Fruit fly (Drosophila melanogaster) whole organism, adult: Measurements from ENCODE around the gene CG13082.

Source experiments
- CG11617 ChIP-seq: fragments of 200-800 bp; sonication (Bioruptor generic); optimal IDR thresholded peaks from 2 replicates; lab custom pipeline; 2017; ENCODE audit warnings: mild to moderate bottlenecking, missing biosample characterization, missing genetic modification reagents, missing genetic modification characterization
- CG14711 ChIP-seq: fragments of 200-800 bp; sonication (Bioruptor generic); optimal IDR thresholded peaks from 2 replicates; lab custom pipeline; 2018; ENCODE audit warnings: missing biosample characterization, mild to moderate bottlenecking, missing genetic modification characterization, moderate library complexity
- CG5204 ChIP-seq: fragments of 200-800 bp; sonication (Bioruptor generic); optimal IDR thresholded peaks from 2 replicates; lab custom pipeline; 2016; ENCODE audit warnings: missing biosample characterization, missing genetic modification characterization
- Crg-1 ChIP-seq: fragments of 200-800 bp; sonication (Bioruptor generic); optimal IDR thresholded peaks from 2 replicates; lab custom pipeline; 2016; ENCODE audit warnings: missing biosample characterization, missing genetic modification characterization
- Hr96 ChIP-seq: fragments of 200-800 bp; sonication (Bioruptor generic); optimal IDR thresholded peaks from 2 replicates; lab custom pipeline; 2016; ENCODE audit warnings: missing biosample characterization, missing genetic modification characterization
- cnc ChIP-seq, 2 experiments: fragments of >200 bp; optimal IDR thresholded peaks; 2 replicates each; lab custom pipeline; 2017
- toe ChIP-seq: fragments of 200-800 bp; sonication (Bioruptor generic); optimal IDR thresholded peaks from 2 replicates; lab custom pipeline; 2016; ENCODE audit warnings: missing biosample characterization, missing genetic modification characterization

dm6 chr2L:19530092-19530491 lies 8.1 kb upstream of the CG13082 start, which contains the start of gene CG10165:
- TF ChIP-seq Hr96 (GFP tag; lab: Kevin White, UChicago) (no peak), CG14711 (tag; lab: Kevin White, UChicago) (peak; percentile 16), CG11617 (no peak), toe (GFP tag; lab: Kevin White, UChicago) (no peak), cnc (optimal IDR thresholded peaks at IDR 0.05; lab: Kevin White, UChicago) (no peak), CG5204 (GFP tag; lab: Kevin White, UChicago) (no peak), Crg-1 (GFP tag; lab: Kevin White, UChicago) (peak; percentile 44)
